Worm (Caenorhabditis elegans) whole organism, midembryonic: Measurements from ENCODE around the gene nhr-188.

Source experiments
- T22C8.4 ChIP-seq: fragments of 200-800 bp; sonication (Bioruptor generic); IDR thresholded peaks from 2 replicates; pipeline ENCODE4 v1.3.6; 2022; ENCODE audit warnings: missing genetic modification characterization, missing compliant biosample characterization
- cog-1 ChIP-seq: sonication (generic microtip); optimal IDR thresholded peaks from 2 replicates; lab custom pipeline; 2016; ENCODE audit warnings: missing genetic modification characterization, missing compliant biosample characterization
- flt-1 ChIP-seq: fragments of 200-800 bp; sonication (Bioruptor generic); IDR thresholded peaks from 2 replicates; pipeline ENCODE4 v1.3.6; 2022; ENCODE audit warnings: missing genetic modification characterization, missing compliant biosample characterization
- klf-2 ChIP-seq: fragments of 200-800 bp; sonication (Bioruptor generic); conservative IDR thresholded peaks from 2 replicates; pipeline ENCODE4 v1.3.6; 2022; ENCODE audit warnings: missing genetic modification reagents, missing genetic modification characterization, missing compliant biosample characterization
- ztf-23 ChIP-seq: fragments of 200-800 bp; sonication (Bioruptor generic); IDR thresholded peaks from 2 replicates; pipeline ENCODE4 v1.3.6; 2022; ENCODE audit warnings: missing genetic modification reagents, missing genetic modification characterization, missing compliant biosample characterization

DNA sequence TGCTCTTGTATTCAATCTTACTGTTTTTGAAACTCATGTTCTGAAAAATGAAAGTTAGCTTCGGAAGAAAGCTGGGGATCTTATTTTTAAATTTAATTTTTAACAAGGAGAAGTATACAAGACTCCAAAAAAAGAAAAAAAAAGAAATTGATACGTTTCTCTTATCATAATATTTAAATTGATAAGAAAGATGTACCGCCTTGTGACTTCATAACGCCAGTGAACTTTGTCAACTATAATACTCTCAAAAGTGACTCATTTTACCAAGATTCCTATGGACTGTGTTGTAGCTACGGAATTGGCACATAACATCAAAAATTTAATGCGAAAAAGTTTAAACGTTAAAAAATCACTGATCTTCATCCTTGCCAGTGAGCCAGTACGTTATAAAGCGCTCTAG is 5.9 kb downstream of the nhr-188 start:
- TF ChIP-seq ztf-23 = no peak
- no peak for TF ChIP-seq cog-1 (tag; lab: Kevin White, UChicago)
- no peak for TF ChIP-seq flt-1 (GFP tag; lab: Robert Waterston, UW)
- no peak for TF ChIP-seq klf-2 (GFP tag; lab: Robert Waterston, UW)
- no peak for TF ChIP-seq T22C8.4 (GFP tag; lab: Robert Waterston, UW)
